Worm (Caenorhabditis elegans) whole organism, L2 larva: Measurements from ENCODE around the gene enri-1.

Experiments
- F13H6.1 ChIP-seq: sonication (generic microtip); optimal IDR thresholded peaks from 2 replicates; lab custom pipeline; 2016; ENCODE audit warnings: missing genetic modification characterization, missing compliant biosample characterization
- R02D3.7 ChIP-seq: fragments of 150-350 bp; optimal IDR thresholded peaks from 2 replicates; lab custom pipeline; 2014; ENCODE audit warnings: missing biosample characterization, missing genetic modification characterization
- Y55F3AM.14 ChIP-seq: fragments of 200-800 bp; sonication (Bioruptor generic); optimal IDR thresholded peaks from 2 replicates; lab custom pipeline; 2018; ENCODE audit warnings: mild to moderate bottlenecking, missing genetic modification characterization, missing compliant biosample characterization
- ZK546.5 ChIP-seq: sonication (generic microtip); optimal IDR thresholded peaks from 2 replicates; lab custom pipeline; 2017; ENCODE audit warnings: missing biosample characterization, missing genetic modification characterization
- alr-1 ChIP-seq: fragments of 150-350 bp; optimal IDR thresholded peaks from 2 replicates; lab custom pipeline; 2014; ENCODE audit warnings: missing biosample characterization, missing genetic modification characterization
- aly-2 ChIP-seq: fragments of 150-350 bp; optimal IDR thresholded peaks from 2 replicates; lab custom pipeline; 2014; ENCODE audit warnings: missing biosample characterization, missing genetic modification characterization
- ama-1 ChIP-seq: fragments of 150-350 bp; optimal IDR thresholded peaks from 2 replicates; lab custom pipeline; 2018; ENCODE audit warnings: inconsistent platforms
- ceh-16 ChIP-seq: fragments of 150-350 bp; optimal IDR thresholded peaks from 2 replicates; lab custom pipeline; 2014; ENCODE audit warnings: missing biosample characterization, missing genetic modification characterization
- ceh-82 ChIP-seq: fragments of 150-350 bp; optimal IDR thresholded peaks from 2 replicates; lab custom pipeline; 2014; ENCODE audit warnings: missing biosample characterization, missing genetic modification characterization
- crh-2 ChIP-seq: sonication (generic microtip); optimal IDR thresholded peaks from 2 replicates; lab custom pipeline; 2017; ENCODE audit warnings: missing biosample characterization, missing genetic modification characterization
- dmd-4 ChIP-seq: sonication (generic microtip); optimal IDR thresholded peaks from 2 replicates; lab custom pipeline; 2017; ENCODE audit warnings: missing biosample characterization, missing genetic modification characterization
- egl-27 ChIP-seq: sonication (generic microtip); optimal IDR thresholded peaks from 3 replicates; lab custom pipeline; 2017; ENCODE audit warnings: missing biosample characterization, missing genetic modification reagents, missing genetic modification characterization
- elt-1 ChIP-seq: fragments of 150-350 bp; optimal IDR thresholded peaks from 2 replicates; lab custom pipeline; 2014; ENCODE audit warnings: missing biosample characterization, missing genetic modification characterization
- elt-3 ChIP-seq: sonication (generic microtip); optimal IDR thresholded peaks from 2 replicates; lab custom pipeline; 2017; ENCODE audit warnings: missing biosample characterization, missing genetic modification characterization
- lin-11 ChIP-seq: fragments of 150-350 bp; sonication (generic microtip); optimal IDR thresholded peaks from 2 replicates; lab custom pipeline; 2014; ENCODE audit warnings: missing biosample characterization, missing genetic modification characterization, inconsistent platforms, mixed read lengths
- lin-13 ChIP-seq: fragments of 150-350 bp; optimal IDR thresholded peaks from 2 replicates; lab custom pipeline; 2014; ENCODE audit warnings: missing biosample characterization, missing genetic modification reagents, missing genetic modification characterization
- lin-39 ChIP-seq: fragments of 150-350 bp; optimal IDR thresholded peaks from 2 replicates; lab custom pipeline; 2014; ENCODE audit warnings: missing biosample characterization, missing genetic modification reagents, missing genetic modification characterization
- lsy-2 ChIP-seq, 2 experiments: fragments of 150-350 bp in 1 of 2; sonication (generic microtip) in 1 of 2; optimal IDR thresholded peaks; 2 replicates each; lab custom pipeline; 2014 to 2017; ENCODE audit warnings: missing biosample characterization in 2 of 2, missing genetic modification characterization in 2 of 2
- mbf-1 ChIP-seq: sonication (generic microtip); optimal IDR thresholded peaks from 2 replicates; lab custom pipeline; 2017; ENCODE audit warnings: missing biosample characterization, missing genetic modification characterization
- mdl-1 ChIP-seq, 2 experiments: fragments of 150-350 bp in 1 of 2; sonication (generic microtip) in 1 of 2; optimal IDR thresholded peaks; 2 replicates each; lab custom pipeline; 2017; ENCODE audit warnings: missing biosample characterization in 2 of 2, missing genetic modification characterization in 2 of 2
- nhr-129 ChIP-seq: fragments of 150-350 bp; optimal IDR thresholded peaks from 2 replicates; lab custom pipeline; 2014; ENCODE audit warnings: missing biosample characterization, missing genetic modification characterization
- nhr-23 ChIP-seq: fragments of 150-350 bp; optimal IDR thresholded peaks from 2 replicates; lab custom pipeline; 2014; ENCODE audit warnings: missing biosample characterization, missing genetic modification reagents, missing genetic modification characterization
- nhr-25 ChIP-seq: fragments of 150-350 bp; sonication (generic microtip); optimal IDR thresholded peaks from 3 replicates; lab custom pipeline; 2014; ENCODE audit warnings: missing biosample characterization, missing genetic modification characterization
- nhr-6 ChIP-seq: fragments of 150-350 bp; optimal IDR thresholded peaks from 2 replicates; lab custom pipeline; 2014; ENCODE audit warnings: missing biosample characterization, missing genetic modification characterization
- nhr-77 ChIP-seq: fragments of 150-350 bp; optimal IDR thresholded peaks from 2 replicates; lab custom pipeline; 2014; ENCODE audit warnings: missing biosample characterization, missing genetic modification characterization
- peb-1 ChIP-seq: fragments of 150-350 bp; optimal IDR thresholded peaks from 2 replicates; lab custom pipeline; 2014; ENCODE audit warnings: missing biosample characterization, missing genetic modification characterization
- skn-1 ChIP-seq: sonication (generic microtip); optimal IDR thresholded peaks from 2 replicates; lab custom pipeline; 2017; ENCODE audit warnings: missing biosample characterization, missing genetic modification characterization
- snpc-4 ChIP-seq: fragments of 150-350 bp; optimal IDR thresholded peaks from 2 replicates; lab custom pipeline; 2014; ENCODE audit warnings: missing biosample characterization, missing genetic modification characterization
- unc-39 ChIP-seq: fragments of 150-350 bp; optimal IDR thresholded peaks from 2 replicates; lab custom pipeline; 2014; ENCODE audit warnings: missing biosample characterization, missing genetic modification characterization
- unc-55 ChIP-seq: fragments of 150-350 bp; sonication (generic microtip); optimal IDR thresholded peaks from 3 replicates; lab custom pipeline; 2014; ENCODE audit warnings: missing biosample characterization, missing genetic modification reagents, missing genetic modification characterization
- unc-62 ChIP-seq: fragments of 150-350 bp; optimal IDR thresholded peaks from 2 replicates; lab custom pipeline; 2014; ENCODE audit warnings: missing biosample characterization, missing genetic modification reagents, missing genetic modification characterization
- zag-1 ChIP-seq: fragments of 150-350 bp; optimal IDR thresholded peaks from 2 replicates; lab custom pipeline; 2014; ENCODE audit warnings: missing biosample characterization, missing genetic modification characterization
- ztf-1 ChIP-seq: fragments of 200-800 bp; sonication (Bioruptor generic); conservative IDR thresholded peaks from 2 replicates; pipeline ENCODE4 v1.3.6; 2022; ENCODE audit warnings: missing genetic modification characterization, missing compliant biosample characterization
- ztf-4 ChIP-seq: fragments of 150-350 bp; optimal IDR thresholded peaks from 2 replicates; lab custom pipeline; 2014; ENCODE audit warnings: missing biosample characterization, missing genetic modification characterization

The enri-1 gene

DNA sequence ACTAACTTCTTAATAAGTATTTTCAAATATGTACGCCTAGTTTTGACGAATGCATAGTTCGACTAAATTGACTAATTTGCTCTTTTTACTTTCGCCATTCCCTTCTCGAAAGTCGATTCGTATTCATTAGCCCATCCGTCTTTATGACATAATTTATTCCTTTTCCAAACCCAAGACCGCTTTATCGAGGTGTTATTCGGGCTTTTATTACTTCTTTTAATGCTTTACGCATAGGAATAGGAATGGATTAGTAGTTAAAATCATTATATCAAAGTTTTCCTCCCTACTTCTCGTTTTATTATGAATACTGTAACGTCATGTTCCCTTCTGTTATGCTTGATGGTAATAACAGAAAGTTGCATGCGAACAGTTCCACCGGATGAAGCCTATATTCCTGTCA lies 33.6 kb upstream of the enri-1 start, which contains the start of gene F16G10.2:
Gene F16G10.2, plus strand, starts transcription at position 301 of the 400 bp plus-strand sequence.
- TF ChIP-seq skn-1 (tag; lab: Kevin White, UChicago): no peak
- TF ChIP-seq snpc-4 (tag; lab: Kevin White, UChicago): no peak

DNA sequence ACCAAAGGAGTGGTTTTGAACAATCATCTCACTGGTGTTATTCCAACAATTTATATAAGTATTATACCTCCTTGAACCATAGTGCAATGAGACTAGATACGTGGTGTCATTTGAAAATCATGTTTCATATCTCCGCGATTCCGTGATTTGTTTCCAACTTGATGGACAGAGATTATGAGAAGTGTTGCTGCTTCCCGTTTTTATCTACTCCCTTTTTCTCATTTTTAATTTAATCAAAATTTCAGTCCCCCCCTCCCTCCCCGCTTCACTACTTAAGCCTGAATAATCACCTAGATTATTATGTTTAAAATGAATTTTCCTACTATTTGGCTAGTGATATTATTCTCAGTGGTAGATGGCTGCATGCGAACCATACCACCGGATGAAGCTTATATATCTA lies 30.7 kb upstream of the enri-1 start, which contains the start of gene F16G10.3:
Gene F16G10.3, plus strand, starts transcription at position 301 of the 400 bp plus-strand sequence.
- no peak for TF ChIP-seq ZK546.5 (tag; lab: Kevin White, UChicago)
- TF ChIP-seq elt-1 (tag; lab: Kevin White, UChicago): no peak

DNA sequence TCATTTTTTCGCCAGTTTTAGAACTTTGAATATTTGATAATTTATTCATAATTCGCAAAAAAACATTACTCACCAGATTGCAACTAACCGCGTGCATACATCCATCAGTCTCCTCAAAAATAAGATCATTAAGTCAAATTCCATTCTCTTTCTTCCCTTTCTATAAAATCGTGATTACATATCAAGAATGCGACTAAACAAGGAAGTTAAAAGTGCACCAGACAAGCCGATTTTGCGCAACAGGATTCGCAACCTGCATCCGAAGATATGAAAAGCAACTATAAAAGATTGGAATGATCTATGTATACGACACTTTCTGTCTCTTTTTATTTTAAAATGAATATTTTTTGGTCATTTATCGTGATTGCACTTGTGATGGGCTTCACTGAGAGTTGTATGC lies 27.5 kb upstream of the enri-1 start, which contains the start of gene hpo-25:
Gene hpo-25, plus strand, starts transcription at position 301 of the 400 bp plus-strand sequence.
- no peak for TF ChIP-seq egl-27 (tag; lab: Kevin White, UChicago)

DNA sequence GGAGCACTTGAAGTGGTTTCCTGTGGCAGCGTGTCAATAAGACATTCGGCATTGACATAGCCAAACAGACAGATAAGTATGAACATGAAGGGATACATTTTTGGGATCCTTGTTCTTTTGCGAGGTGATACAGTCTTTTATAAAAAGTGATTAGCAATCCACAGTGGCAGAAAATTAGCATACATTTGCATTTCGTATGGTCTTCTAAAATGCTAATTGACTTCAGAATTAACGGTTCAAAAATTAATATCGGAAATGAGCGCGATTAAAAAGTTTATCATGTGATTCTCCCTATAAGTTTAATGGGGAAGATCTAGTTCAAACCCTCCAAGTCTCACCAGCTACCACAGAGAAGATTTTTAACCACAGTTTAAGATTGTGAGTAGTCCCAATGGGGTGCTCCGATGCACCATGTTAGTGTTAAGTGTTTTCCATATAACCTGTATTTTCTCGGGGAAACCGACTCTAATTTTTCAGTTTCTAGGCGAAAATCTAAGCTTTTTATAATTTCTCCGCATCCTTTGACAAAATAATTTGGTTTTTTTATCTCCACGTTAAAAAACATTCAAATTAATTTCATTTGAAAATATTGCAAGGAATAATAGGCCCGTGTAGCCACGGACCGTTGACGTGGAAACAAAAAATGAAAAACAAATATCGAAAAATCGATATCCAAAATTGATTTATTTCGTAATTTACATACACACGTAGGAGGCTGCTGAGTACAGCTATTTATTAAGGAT lies 25.4 kb upstream of the enri-1 start, which contains the start of the genes F43C11.12 and F16G10.5:
Gene F43C11.12, minus strand, starts transcription at position 101 of the 743 bp plus-strand sequence.
Gene F16G10.5, plus strand, starts transcription at position 693 of the 743 bp plus-strand sequence.
- TF ChIP-seq lin-11: no peak
- no peak for TF ChIP-seq ceh-82 (tag; lab: Kevin White, UChicago)
- TF ChIP-seq nhr-23 (tag; lab: Kevin White, UChicago): no peak
- no peak for TF ChIP-seq crh-2
- TF ChIP-seq F13H6.1: no peak
- TF ChIP-seq lsy-2 (tag; optimal IDR thresholded peaks at IDR 0.05; lab: Kevin White, UChicago): no peak
- no peak for TF ChIP-seq skn-1 (tag; lab: Kevin White, UChicago)

DNA sequence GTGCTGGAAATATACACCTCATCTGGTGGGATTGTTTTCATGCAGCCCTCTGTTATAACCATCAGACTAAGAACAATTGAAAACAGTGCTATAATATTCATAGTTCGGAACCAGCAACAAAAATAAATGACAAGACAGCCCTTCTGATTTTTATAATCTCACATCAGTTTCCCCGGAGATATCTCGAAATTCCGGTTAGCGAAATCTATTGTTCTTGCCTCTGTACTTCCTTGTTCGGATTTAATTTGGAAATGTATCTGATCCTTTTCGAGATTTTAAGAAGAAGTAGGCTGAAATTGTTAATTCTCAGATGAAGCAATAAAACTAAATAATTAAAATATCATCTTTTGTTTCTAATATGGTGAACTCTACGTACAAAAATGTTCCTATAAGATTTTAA lies 22.3 kb upstream of the enri-1 start, which contains the start of gene F43C11.11:
Gene F43C11.11, minus strand, starts transcription at position 101 of the 400 bp plus-strand sequence.
- TF ChIP-seq mbf-1 (tag; lab: Kevin White, UChicago): no peak
- TF ChIP-seq zag-1 (tag; lab: Kevin White, UChicago): no peak
- TF ChIP-seq ceh-82 (tag; lab: Kevin White, UChicago): no peak
- no peak for TF ChIP-seq mdl-1 (tag; optimal IDR thresholded peaks at IDR 0.05; lab: Kevin White, UChicago)
- no peak for TF ChIP-seq lin-13 (GFP tag; lab: Kevin White, UChicago)
- TF ChIP-seq unc-39 (tag; lab: Kevin White, UChicago): no peak
- no peak for TF ChIP-seq ztf-1 (GFP tag; lab: Robert Waterston, UW)
- TF ChIP-seq R02D3.7 (tag; lab: Kevin White, UChicago): no peak
- TF ChIP-seq lin-11: no peak
- no peak for TF ChIP-seq ama-1 (lab: Kevin White, UChicago)
- TF ChIP-seq dmd-4 (tag; lab: Kevin White, UChicago): no peak
- TF ChIP-seq ceh-16 (tag; lab: Kevin White, UChicago): no peak
- no peak for TF ChIP-seq nhr-23 (tag; lab: Kevin White, UChicago)
- TF ChIP-seq, all 48 proteins: peak for 0

DNA sequence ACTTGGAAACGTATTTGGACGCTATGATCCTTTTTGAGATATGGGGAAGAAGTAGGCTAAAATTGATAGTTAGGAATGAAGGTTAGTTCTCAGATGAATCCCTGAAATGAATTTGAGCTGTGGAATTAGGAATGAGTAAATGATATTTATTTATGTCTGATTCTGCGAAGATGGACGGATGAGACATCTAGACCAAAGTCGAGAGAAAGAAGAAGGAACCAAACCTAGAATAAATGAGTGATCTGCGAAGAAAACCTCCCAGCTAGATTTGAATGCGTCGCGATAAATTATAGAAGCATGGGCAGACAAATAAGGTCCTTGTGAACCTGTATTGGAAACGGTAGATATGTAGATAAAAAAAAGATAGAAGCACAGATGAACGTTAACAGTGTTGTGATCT lies 18.6 kb upstream of the enri-1 start, which contains the start of gene F43C11.16:
Gene F43C11.16, minus strand, starts transcription at position 101 of the 400 bp plus-strand sequence.
- TF ChIP-seq alr-1 (no peak), elt-3 (tag; lab: Kevin White, UChicago) (no peak), nhr-6 (tag; lab: Kevin White, UChicago) (no peak), ceh-82 (tag; lab: Kevin White, UChicago) (no peak), peb-1 (tag; lab: Kevin White, UChicago) (no peak), F13H6.1 (no peak), nhr-23 (tag; lab: Kevin White, UChicago) (no peak)

DNA sequence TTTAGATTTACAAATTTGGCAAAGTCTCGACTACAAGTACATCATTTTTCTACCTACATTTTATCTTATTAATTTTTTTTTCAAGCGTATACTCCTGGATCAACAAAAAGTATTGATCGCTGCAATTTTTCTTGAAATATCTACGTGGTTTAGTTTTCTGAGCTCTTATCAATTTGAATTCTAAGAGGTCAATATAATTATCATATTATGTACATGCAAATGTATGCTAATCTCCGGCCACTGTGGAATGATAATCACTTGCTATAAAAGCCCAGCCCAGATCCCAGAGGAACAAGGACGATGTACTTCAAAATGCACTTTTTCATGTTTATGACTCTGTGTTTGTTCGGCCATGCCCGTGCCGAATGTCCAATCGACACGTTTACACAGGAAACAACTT lies 15.4 kb upstream of the enri-1 start, which contains the start of gene F43C11.1:
Gene F43C11.1, plus strand, starts transcription at position 301 of the 400 bp plus-strand sequence.
- no peak for TF ChIP-seq nhr-77 (tag; lab: Kevin White, UChicago)
- TF ChIP-seq Y55F3AM.14: no peak
- TF ChIP-seq R02D3.7 (tag; lab: Kevin White, UChicago): no peak
- TF ChIP-seq nhr-129 (tag; lab: Kevin White, UChicago): no peak
- TF ChIP-seq F13H6.1: no peak
- no peak for TF ChIP-seq lin-11
- TF ChIP-seq alr-1: no peak
- no peak for TF ChIP-seq nhr-6 (tag; lab: Kevin White, UChicago)
- no peak for TF ChIP-seq unc-62 (GFP tag; lab: Kevin White, UChicago)
- no peak for TF ChIP-seq unc-55 (GFP tag; lab: Kevin White, UChicago)
- TF ChIP-seq ama-1 (lab: Kevin White, UChicago): no peak
- no peak for TF ChIP-seq ZK546.5 (tag; lab: Kevin White, UChicago)
- no peak for TF ChIP-seq aly-2
- TF ChIP-seq ztf-4 (tag; lab: Kevin White, UChicago): no peak
- TF ChIP-seq nhr-25 (tag; lab: Kevin White, UChicago): no peak
- TF ChIP-seq crh-2: no peak
- TF ChIP-seq lin-39 (tag; lab: Kevin White, UChicago): no peak
